Worm (Caenorhabditis elegans) whole organism, mixed stage, embryonic: ENCODE data around the gene str-106.

Experiments used
- bed-3 ChIP-seq: fragments of 200-800 bp; sonication (Bioruptor generic); optimal IDR thresholded peaks from 3 replicates; lab custom pipeline; 2018; ENCODE audit warnings: mild to moderate bottlenecking, missing genetic modification characterization, moderate library complexity, missing compliant biosample characterization
- blmp-1 ChIP-seq: fragments of 150-350 bp; optimal IDR thresholded peaks from 2 replicates; lab custom pipeline; 2014; ENCODE audit warnings: missing biosample characterization, missing genetic modification characterization
- ceh-43 ChIP-seq: fragments of 200-800 bp; sonication (Bioruptor generic); optimal IDR thresholded peaks from 2 replicates; lab custom pipeline; 2018; ENCODE audit warnings: mild to moderate bottlenecking, missing genetic modification characterization, moderate library complexity, missing compliant biosample characterization
- ceh-83 ChIP-seq: fragments of 200-800 bp; sonication (Bioruptor generic); optimal IDR thresholded peaks from 2 replicates; lab custom pipeline; 2018; ENCODE audit warnings: mild to moderate bottlenecking, missing genetic modification characterization, missing compliant biosample characterization
- cnd-1 ChIP-seq: fragments of 200-800 bp; sonication (Bioruptor generic); optimal IDR thresholded peaks from 2 replicates; lab custom pipeline; 2018; ENCODE audit warnings: mild to moderate bottlenecking, missing genetic modification characterization, missing compliant biosample characterization
- drap-1 ChIP-seq: fragments of 200-800 bp; sonication (Bioruptor generic); optimal IDR thresholded peaks from 3 replicates; lab custom pipeline; 2018; ENCODE audit warnings: mild to moderate bottlenecking, missing genetic modification characterization, missing compliant biosample characterization
- elt-1 ChIP-seq: sonication (generic microtip); optimal IDR thresholded peaks from 2 replicates; lab custom pipeline; 2017; ENCODE audit warnings: missing genetic modification characterization, mild to moderate bottlenecking, missing compliant biosample characterization, antibody characterized with exemption, moderate library complexity, borderline replicate concordance; ENCODE audit not compliant: insufficient read depth
- elt-3 ChIP-seq: fragments of 150-350 bp; optimal IDR thresholded peaks from 2 replicates; lab custom pipeline; 2014; ENCODE audit warnings: missing biosample characterization, missing genetic modification characterization
- flh-1 ChIP-seq: fragments of 200-800 bp; sonication (Bioruptor generic); optimal IDR thresholded peaks from 2 replicates; lab custom pipeline; 2018; ENCODE audit warnings: mild to moderate bottlenecking, missing genetic modification characterization, moderate library complexity, missing compliant biosample characterization
- ham-2 ChIP-seq: fragments of 200-800 bp; sonication (Bioruptor generic); optimal IDR thresholded peaks from 2 replicates; lab custom pipeline; 2018; ENCODE audit warnings: mild to moderate bottlenecking, missing genetic modification characterization, missing compliant biosample characterization
- hlh-1 ChIP-seq: fragments of 150-350 bp; optimal IDR thresholded peaks from 2 replicates; lab custom pipeline; 2014; ENCODE audit warnings: missing biosample characterization, missing genetic modification reagents, missing genetic modification characterization
- lin-13 ChIP-seq: fragments of 150-350 bp; optimal IDR thresholded peaks from 2 replicates; lab custom pipeline; 2014; ENCODE audit warnings: missing biosample characterization, missing genetic modification characterization
- lin-32 ChIP-seq: fragments of 200-800 bp; sonication (Bioruptor generic); optimal IDR thresholded peaks from 2 replicates; lab custom pipeline; 2018; ENCODE audit warnings: mild to moderate bottlenecking, missing genetic modification characterization, missing compliant biosample characterization
- lsy-2 ChIP-seq: fragments of 150-350 bp; optimal IDR thresholded peaks from 2 replicates; lab custom pipeline; 2014; ENCODE audit warnings: missing biosample characterization, missing genetic modification characterization
- mab-5 ChIP-seq: fragments of 150-350 bp; optimal IDR thresholded peaks from 2 replicates; lab custom pipeline; 2014; ENCODE audit warnings: missing biosample characterization, missing genetic modification characterization
- mep-1 ChIP-seq: fragments of 150-350 bp; optimal IDR thresholded peaks from 2 replicates; lab custom pipeline; 2017; ENCODE audit warnings: missing biosample characterization, missing genetic modification reagents, missing genetic modification characterization, inconsistent platforms
- mls-2 ChIP-seq: sonication (generic microtip); optimal IDR thresholded peaks from 2 replicates; lab custom pipeline; 2016; ENCODE audit warnings: mild to moderate bottlenecking, missing genetic modification characterization, moderate library complexity, missing compliant biosample characterization
- nhr-12 ChIP-seq: fragments of 150-350 bp; optimal IDR thresholded peaks from 2 replicates; lab custom pipeline; 2014; ENCODE audit warnings: missing biosample characterization, missing genetic modification characterization
- nhr-2 ChIP-seq: fragments of 150-350 bp; optimal IDR thresholded peaks from 2 replicates; lab custom pipeline; 2014; ENCODE audit warnings: missing biosample characterization, missing genetic modification characterization
- nhr-28 ChIP-seq: fragments of 150-350 bp; optimal IDR thresholded peaks from 2 replicates; lab custom pipeline; 2014; ENCODE audit warnings: missing biosample characterization, missing genetic modification characterization
- nhr-76 ChIP-seq: sonication (generic microtip); optimal IDR thresholded peaks from 2 replicates; lab custom pipeline; 2017; ENCODE audit warnings: missing biosample characterization, missing genetic modification characterization
- pha-4 ChIP-seq: fragments of 150-350 bp; optimal IDR thresholded peaks from 2 replicates; lab custom pipeline; 2018; ENCODE audit warnings: missing biosample characterization, missing genetic modification reagents, missing genetic modification characterization
- sem-2 ChIP-seq: fragments of 200-800 bp; sonication (Bioruptor generic); optimal IDR thresholded peaks from 2 replicates; lab custom pipeline; 2018; ENCODE audit warnings: mild to moderate bottlenecking, missing genetic modification characterization, missing compliant biosample characterization
- snpc-4 ChIP-seq: fragments of 150-350 bp; optimal IDR thresholded peaks from 2 replicates; lab custom pipeline; 2014; ENCODE audit warnings: missing biosample characterization, missing genetic modification characterization
- sptf-1 ChIP-seq: sonication (generic microtip); optimal IDR thresholded peaks from 2 replicates; lab custom pipeline; 2017; ENCODE audit warnings: mild to moderate bottlenecking, missing genetic modification characterization, moderate library complexity, missing compliant biosample characterization
- tbx-8 ChIP-seq: fragments of 200-800 bp; sonication (Bioruptor generic); optimal IDR thresholded peaks from 2 replicates; lab custom pipeline; 2018; ENCODE audit warnings: mild to moderate bottlenecking, missing genetic modification characterization, moderate library complexity, missing compliant biosample characterization
- unc-120 ChIP-seq: sonication (generic microtip); optimal IDR thresholded peaks from 2 replicates; lab custom pipeline; 2017; ENCODE audit warnings: missing genetic modification characterization, missing compliant biosample characterization; ENCODE audit not compliant: poor library complexity, severe bottlenecking
- unc-39 ChIP-seq: fragments of 150-350 bp; optimal IDR thresholded peaks from 2 replicates; lab custom pipeline; 2014; ENCODE audit warnings: missing biosample characterization, missing genetic modification characterization
- unc-62 ChIP-seq: fragments of 150-350 bp; optimal IDR thresholded peaks from 2 replicates; lab custom pipeline; 2014; ENCODE audit warnings: missing biosample characterization, missing genetic modification reagents, missing genetic modification characterization
- zip-8 ChIP-seq: fragments of 150-350 bp; optimal IDR thresholded peaks from 2 replicates; lab custom pipeline; 2014; ENCODE audit warnings: missing biosample characterization, missing genetic modification characterization

Gene str-106

DNA sequence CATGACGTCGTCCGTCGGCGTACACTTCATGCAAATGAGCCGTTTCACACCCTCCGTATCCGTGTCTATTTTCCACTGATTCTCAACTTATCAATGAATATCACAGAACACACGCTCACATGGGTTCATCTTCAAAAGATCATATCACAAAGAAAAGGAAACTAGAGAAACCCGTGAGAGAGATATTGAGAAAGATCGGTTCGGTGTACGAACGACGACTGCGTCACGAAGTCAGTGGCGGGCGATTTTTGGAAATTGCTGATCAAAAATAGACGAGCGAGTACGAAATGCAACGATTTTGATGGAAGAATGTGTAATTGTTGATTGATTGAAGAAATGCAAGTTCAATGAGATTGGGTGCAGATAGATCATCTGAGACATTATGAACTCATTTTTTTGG, 32.9 kb downstream of the str-106 start:
- TF ChIP-seq nhr-28 (tag; lab: Kevin White, UChicago) (no peak), hlh-1 (no peak), drap-1 (GFP tag; lab: Kevin White, UChicago) (no peak), sem-2 (no peak), snpc-4 (tag; lab: Kevin White, UChicago) (no peak), flh-1 (no peak), ham-2 (no peak), ceh-43 (GFP tag; lab: Kevin White, UChicago) (no peak), mls-2 (no peak), lin-13 (tag; lab: Kevin White, UChicago) (no peak), lin-32 (no peak), pha-4 (no peak), tbx-8 (GFP tag; lab: Kevin White, UChicago) (no peak), elt-1 (tag; lab: Kevin White, UChicago) (no peak), nhr-12 (tag; lab: Kevin White, UChicago) (no peak), nhr-76 (tag; lab: Kevin White, UChicago) (no peak), mab-5 (tag; lab: Kevin White, UChicago) (no peak), unc-120 (tag; lab: Kevin White, UChicago) (no peak), unc-62 (GFP tag; lab: Kevin White, UChicago) (no peak)
- TF ChIP-seq, all 35 proteins: peak for 0

DNA sequence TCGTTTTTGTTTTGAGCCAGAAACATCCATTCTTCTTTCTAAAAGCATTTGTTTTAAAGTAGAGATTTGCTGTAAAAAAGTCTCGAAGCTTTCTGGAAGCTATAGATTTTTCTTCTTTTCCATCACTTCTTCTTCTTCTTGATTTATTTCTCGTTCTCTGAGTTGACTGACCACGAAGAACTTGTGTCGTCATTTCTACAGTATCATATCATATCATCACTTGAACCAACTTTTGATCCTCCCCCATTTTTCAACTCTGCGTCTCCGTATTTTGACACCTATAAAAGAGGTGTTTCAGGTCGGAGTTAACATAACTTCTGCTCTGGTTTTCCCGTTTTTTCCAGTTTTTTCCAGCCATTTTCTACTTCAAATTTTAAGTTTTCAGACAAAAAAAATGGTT, 34.1 kb downstream of the str-106 start, which contains the start of gene F11A5.9:
Gene F11A5.9 (plus strand): TSS at position 386 of the 400 bp plus-strand sequence.
- TF ChIP-seq mep-1 (tag; lab: Kevin White, UChicago) (no peak), lsy-2 (tag; lab: Kevin White, UChicago) (no peak), cnd-1 (no peak), nhr-2 (no peak), lin-32 (no peak), sptf-1 (tag; lab: Kevin White, UChicago) (no peak), nhr-76 (tag; lab: Kevin White, UChicago) (no peak), nhr-12 (tag; lab: Kevin White, UChicago) (no peak), zip-8 (no peak), ham-2 (no peak), unc-120 (tag; lab: Kevin White, UChicago) (no peak), snpc-4 (tag; lab: Kevin White, UChicago) (no peak)

DNA sequence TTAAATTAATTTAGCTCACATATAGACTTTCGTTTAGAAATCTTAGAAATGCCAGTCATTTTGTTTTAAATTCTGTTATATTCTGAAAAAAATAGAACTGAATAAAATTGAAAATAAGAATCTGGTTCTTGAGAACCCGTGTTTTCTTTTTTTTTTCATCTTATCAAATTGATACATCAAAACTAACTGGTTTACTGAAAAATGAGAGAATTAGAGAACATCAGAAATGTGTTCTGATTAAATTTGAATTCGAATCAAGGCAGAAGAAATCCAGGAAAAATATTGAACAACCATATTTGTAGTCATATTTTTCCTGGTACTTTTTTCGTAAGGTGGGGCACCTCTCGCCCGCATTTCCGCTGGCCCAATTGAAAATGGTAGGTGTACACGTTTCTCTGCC, 38.1 kb downstream of the str-106 start, which contains the start of gene F11A5.15:
Gene F11A5.15 (minus strand): TSS at position 101 of the 400 bp plus-strand sequence.
- no peak for TF ChIP-seq lin-13 (tag; lab: Kevin White, UChicago)
- TF ChIP-seq sem-2 = no peak
- TF ChIP-seq, all 35 proteins: peak for 0

DNA sequence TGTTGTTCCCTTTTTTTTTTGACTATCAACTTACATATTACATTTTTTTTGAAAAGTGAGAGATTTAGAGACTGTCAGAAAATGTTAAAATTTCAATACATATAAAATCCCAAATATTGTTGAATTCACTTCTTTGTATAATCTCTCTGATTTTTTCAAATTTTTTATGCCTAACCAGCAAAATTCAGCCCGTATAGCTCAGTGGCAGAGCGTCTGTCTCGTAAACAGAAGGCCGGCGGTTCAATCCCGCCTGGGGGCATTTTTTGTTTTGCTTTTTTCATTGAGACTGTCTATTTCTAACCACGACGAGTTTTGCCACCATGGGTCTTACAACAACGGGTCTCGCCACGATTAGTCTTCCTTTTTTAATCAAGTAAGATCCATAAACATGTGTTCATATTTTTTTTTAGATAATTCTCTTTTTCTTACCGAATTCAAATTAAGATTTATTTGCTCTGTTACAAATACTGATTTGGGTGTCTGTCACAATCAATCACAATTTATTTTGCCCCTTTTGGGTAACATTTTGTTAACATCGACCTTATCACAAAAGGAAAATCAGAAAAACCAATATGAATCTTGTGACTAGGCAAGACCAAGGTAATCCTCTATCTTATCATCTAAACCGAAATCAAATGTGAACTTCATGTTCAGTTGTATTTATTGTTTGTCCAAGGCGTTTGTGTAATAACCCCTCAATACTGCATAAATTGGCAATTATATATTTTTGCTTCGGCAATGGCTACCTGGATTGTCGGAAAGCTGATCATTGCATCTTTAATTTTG, 38.7 kb downstream of the str-106 start, which contains the start of gene glc-1:
Gene glc-1 (plus strand): TSS at position 663 of the 786 bp plus-strand sequence.
- TF ChIP-seq lin-32 (no peak), mls-2 (no peak), mep-1 (tag; lab: Kevin White, UChicago) (no peak), nhr-12 (tag; lab: Kevin White, UChicago) (no peak), sem-2 (no peak), bed-3 (GFP tag; lab: Kevin White, UChicago) (no peak), nhr-28 (tag; lab: Kevin White, UChicago) (no peak), elt-3 (no peak), blmp-1 (tag; lab: Kevin White, UChicago) (no peak), snpc-4 (tag; lab: Kevin White, UChicago) (no peak), ceh-43 (GFP tag; lab: Kevin White, UChicago) (no peak), mab-5 (tag; lab: Kevin White, UChicago) (no peak), flh-1 (no peak), ceh-83 (GFP tag; lab: Kevin White, UChicago) (no peak), tbx-8 (GFP tag; lab: Kevin White, UChicago) (no peak), nhr-2 (no peak), unc-39 (tag; lab: Kevin White, UChicago) (no peak), drap-1 (GFP tag; lab: Kevin White, UChicago) (no peak), ham-2 (no peak), pha-4 (no peak)
- TF ChIP-seq, all 35 proteins: peak for 0
